Worm (Caenorhabditis elegans): ENCODE results near the gene srd-31.

- no peak for TF ChIP-seq nhr-10 (tag; optimal IDR thresholded peaks at IDR 0.05)
- TF ChIP-seq lsy-2 (tag; optimal IDR thresholded peaks at IDR 0.05), result no peak
- no peak for TF ChIP-seq lin-1 (GFP tag; IDR thresholded peaks at IDR 0.05)
- no peak for TF ChIP-seq gei-8 (GFP tag; optimal IDR thresholded peaks at IDR 0.05)
- no peak for TF ChIP-seq lim-7 (GFP tag; IDR thresholded peaks at IDR 0.05)
- TF ChIP-seq tra-1 (GFP tag; IDR thresholded peaks at IDR 0.05), result no peak
- no peak for TF ChIP-seq nhr-28 (tag; optimal IDR thresholded peaks at IDR 0.05)
- TF ChIP-seq unc-62 (GFP tag; optimal IDR thresholded peaks at IDR 0.05 in 1 of 2), result no peak
- no peak for TF ChIP-seq unc-62 (tag; optimal IDR thresholded peaks at IDR 0.05)
- no peak for TF ChIP-seq ama-1 (optimal IDR thresholded peaks at IDR 0.05)
- no peak for TF ChIP-seq nhr-102 (tag; optimal IDR thresholded peaks at IDR 0.05)
- TF ChIP-seq ces-1 (GFP tag; optimal IDR thresholded peaks at IDR 0.05), result no peak
- TF ChIP-seq pha-4 (GFP tag; IDR thresholded peaks at IDR 0.05), result no peak
- TF ChIP-seq pha-4 (tag; optimal IDR thresholded peaks at IDR 0.05), result no peak
Observed at ce11 chrV:7624652-7625051, 9.9 kb downstream of the srd-31 start, which contains the start of gene grsp-4.
